Worm (Caenorhabditis elegans): ENCODE measurements around the gene fpn-1.2.

The fpn-1.2 gene

DNA sequence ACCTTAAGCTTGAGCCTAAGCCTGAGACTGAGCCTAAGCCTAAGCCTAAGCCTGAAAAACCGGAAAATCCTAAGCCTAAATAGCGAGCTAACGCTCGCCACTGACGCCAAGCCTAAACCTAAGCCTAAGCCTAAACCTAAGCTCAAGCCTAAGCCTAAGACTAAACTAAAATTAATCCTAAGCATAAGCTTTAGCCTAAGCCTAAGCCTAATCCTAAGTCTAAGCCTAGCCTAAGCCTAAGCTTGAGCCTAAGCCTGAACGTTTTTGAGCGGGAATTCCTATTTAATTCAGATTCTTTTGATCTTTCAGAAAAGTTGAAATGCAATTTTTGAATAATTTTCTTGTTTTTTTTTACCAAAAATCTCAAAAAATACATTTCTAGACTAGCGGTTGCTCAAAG, 48.3 kb downstream of the fpn-1.2 start:
- no peak for TF ChIP-seq lag-1 (GFP tag; IDR thresholded peaks at IDR 0.05)
- no peak for TF ChIP-seq ztf-26 (tag; optimal IDR thresholded peaks at IDR 0.05)
- no peak for TF ChIP-seq bed-2 (GFP tag; IDR thresholded peaks at IDR 0.05)
- no peak for TF ChIP-seq tlf-1 (GFP tag; optimal IDR thresholded peaks at IDR 0.05)
- TF ChIP-seq lin-40 (tag; optimal IDR thresholded peaks at IDR 0.05), result no peak
- no peak for TF ChIP-seq ama-1 (optimal IDR thresholded peaks at IDR 0.05)
- no peak for TF ChIP-seq ama-1 (GFP tag; optimal IDR thresholded peaks at IDR 0.05)
- no peak for TF ChIP-seq F57C9.4 (tag; optimal IDR thresholded peaks at IDR 0.05)
- TF ChIP-seq Y95B8A.8 (GFP tag; IDR thresholded peaks at IDR 0.05), result no peak
- TF ChIP-seq madf-6 (GFP tag; IDR thresholded peaks at IDR 0.05), result no peak
- no peak for TF ChIP-seq hsf-1 (GFP tag; IDR thresholded peaks at IDR 0.05)
- no peak for TF ChIP-seq madf-3 (GFP tag; IDR thresholded peaks at IDR 0.05)
- TF ChIP-seq ztf-25 (GFP tag; IDR thresholded peaks at IDR 0.05), result no peak
- TF ChIP-seq hrde-1 (tag; optimal IDR thresholded peaks at IDR 0.05; ENCODE audit: borderline replicate concordance), result no peak
- no peak for TF ChIP-seq madf-8 (GFP tag; conservative IDR thresholded peaks at IDR 0.05)
- TF ChIP-seq nfya-1 (tag; optimal IDR thresholded peaks at IDR 0.05; ENCODE audit: borderline replicate concordance, insufficient read depth), result no peak
- TF ChIP-seq snpc-3.4 (tag; optimal IDR thresholded peaks at IDR 0.05), result no peak

DNA sequence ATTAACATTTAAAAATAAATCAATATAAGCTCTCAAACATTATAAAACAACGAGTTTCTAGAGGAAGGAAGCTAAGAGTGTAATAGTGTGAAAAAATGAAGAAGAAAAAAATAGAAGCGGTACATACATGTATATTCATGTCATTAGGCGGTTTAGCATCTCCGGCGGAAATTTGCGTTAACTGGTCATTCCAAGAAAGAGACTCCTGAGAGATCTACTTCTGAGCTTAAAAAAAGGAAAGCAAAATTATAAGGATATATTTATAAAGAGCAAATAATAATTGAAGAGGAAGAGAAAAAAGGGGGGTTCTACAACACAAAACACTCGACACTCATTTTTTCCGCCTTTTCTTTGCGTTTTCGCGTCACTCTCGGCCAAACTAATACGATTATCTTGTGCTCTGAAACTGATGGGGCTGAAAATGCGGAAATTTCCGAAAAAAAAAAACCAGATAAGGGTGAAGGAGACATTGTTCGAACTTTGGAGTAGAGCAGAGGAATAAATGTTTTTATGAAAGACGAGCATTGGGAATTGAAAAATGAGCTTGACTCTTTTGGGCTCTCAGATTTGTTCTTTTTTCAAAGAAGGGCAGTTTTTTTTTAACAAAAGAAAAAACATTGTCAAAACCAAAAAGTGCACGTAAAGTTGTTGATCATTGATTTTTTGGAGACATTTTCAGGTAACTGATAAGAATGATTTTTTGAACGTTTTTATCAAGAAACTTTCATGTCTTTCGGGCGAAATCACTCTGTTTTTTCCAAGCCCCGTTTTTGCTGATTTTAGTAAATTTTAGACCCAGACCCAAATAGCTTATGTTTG, 49.7 kb downstream of the fpn-1.2 start:
- peak; percentile 78 for TF ChIP-seq nhr-80 (tag; optimal IDR thresholded peaks at IDR 0.05)
- TF ChIP-seq ceh-100 (GFP tag; IDR thresholded peaks at IDR 0.05), result no peak
